Worm (Caenorhabditis elegans): ENCODE data around the gene sir-2.2.

sir-2.2 gene

DNA sequence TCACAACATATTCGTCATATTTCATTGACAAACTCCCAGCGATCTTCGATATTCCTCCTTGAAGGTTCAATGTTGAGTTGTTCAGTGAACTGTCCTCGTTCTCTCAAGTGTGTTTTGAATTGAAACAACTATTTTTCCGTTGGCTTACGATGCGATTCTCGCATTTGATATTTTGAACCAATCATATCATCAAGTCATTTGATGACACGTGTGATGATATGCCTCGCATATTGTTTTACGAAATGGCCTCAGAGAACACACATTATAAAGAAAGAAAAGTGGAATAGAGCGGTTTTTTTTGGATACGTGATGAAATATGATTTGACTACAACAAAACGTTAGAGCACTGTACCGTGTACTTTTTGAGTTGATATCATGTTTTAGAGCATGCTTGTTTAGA lies 20.6 kb downstream of the sir-2.2 start (continued):
- TF ChIP-seq zip-2 (tag; optimal IDR thresholded peaks at IDR 0.05) (no peak), mdt-29 (GFP tag; IDR thresholded peaks at IDR 0.05) (0 out of 2 replicates have a peak, but pooled peaks have one; percentile 29), nhr-42 (GFP tag; IDR thresholded peaks at IDR 0.05) (no peak), fkh-10 (GFP tag; optimal IDR thresholded peaks at IDR 0.05) (no peak), Y75B8A.6 (GFP tag; IDR thresholded peaks at IDR 0.05) (no peak), unc-130 (GFP tag; optimal IDR thresholded peaks at IDR 0.05) (no peak), lsy-2 (tag; optimal IDR thresholded peaks at IDR 0.05) (peak in 1 of 2 experiments; percentile 79), mep-1 (tag; optimal IDR thresholded peaks at IDR 0.05) (peak; percentile 79), zfp-2 (tag; optimal IDR thresholded peaks at IDR 0.05) (no peak), ces-1 (GFP tag; optimal IDR thresholded peaks at IDR 0.05) (no peak), D1046.2 (GFP tag; IDR thresholded peaks at IDR 0.05) (no peak), lin-1 (GFP tag; IDR thresholded peaks at IDR 0.05) (no peak), nhr-111 (GFP tag; optimal IDR thresholded peaks at IDR 0.05) (no peak), madf-5 (GFP tag; IDR thresholded peaks at IDR 0.05) (no peak), ceh-82 (tag; optimal IDR thresholded peaks at IDR 0.05) (no peak), snpc-4 (tag; optimal IDR thresholded peaks at IDR 0.05) (no peak), egl-27 (tag; optimal IDR thresholded peaks at IDR 0.05) (no peak), F44E2.7 (GFP tag; IDR thresholded peaks at IDR 0.05) (no peak), saeg-2 (GFP tag; IDR thresholded peaks at IDR 0.05) (no peak), lin-39 (tag; optimal IDR thresholded peaks at IDR 0.05) (no peak), dpl-1 (GFP tag; optimal IDR thresholded peaks at IDR 0.05) (peak; percentile 11), nhr-76 (tag; optimal IDR thresholded peaks at IDR 0.05) (no peak), nhr-237 (tag; optimal IDR thresholded peaks at IDR 0.05) (no peak), vab-7 (GFP tag; IDR thresholded peaks at IDR 0.05) (no peak), zag-1 (tag; optimal IDR thresholded peaks at IDR 0.05) (no peak), T20F7.1 (GFP tag; optimal IDR thresholded peaks at IDR 0.05) (peak; percentile 56), tag-97 (GFP tag; IDR thresholded peaks at IDR 0.05) (no peak), madf-9 (GFP tag; conservative IDR thresholded peaks at IDR 0.05) (no peak), lir-3 (tag; optimal IDR thresholded peaks at IDR 0.05) (no peak), mxl-2 (GFP tag; conservative IDR thresholded peaks at IDR 0.05) (0 out of 2 replicates have a peak, but pooled peaks have one; percentile 6), ZK546.5 (tag; optimal IDR thresholded peaks at IDR 0.05) (no peak), ctbp-1 (GFP tag; IDR thresholded peaks at IDR 0.05) (no peak), ceh-28 (tag; optimal IDR thresholded peaks at IDR 0.05) (no peak), ztf-7 (tag; optimal IDR thresholded peaks at IDR 0.05) (peak; percentile 94), ceh-20 (GFP tag; IDR thresholded peaks at IDR 0.05) (peak; percentile 66), snpc-1.2 (GFP tag; IDR thresholded peaks at IDR 0.05) (no peak), nhr-41 (GFP tag; IDR thresholded peaks at IDR 0.05) (no peak), spr-1 (tag; optimal IDR thresholded peaks at IDR 0.05) (no peak), daf-19 (GFP tag; conservative IDR thresholded peaks at IDR 0.05) (no peak), F10B5.3 (tag; optimal IDR thresholded peaks at IDR 0.05) (no peak), mes-2 (tag; optimal IDR thresholded peaks at IDR 0.05; ENCODE audit: poor library complexity, severe bottlenecking) (peak; percentile 41), pqm-1 (tag; optimal IDR thresholded peaks at IDR 0.05) (no peak), hlh-30 (tag; optimal IDR thresholded peaks at IDR 0.05; ENCODE audit: insufficient read depth) (peak; percentile 88), ceh-44 (GFP tag; IDR thresholded peaks at IDR 0.05) (no peak), rbr-2 (tag; optimal IDR thresholded peaks at IDR 0.05) (no peak), pha-4 (GFP tag; IDR thresholded peaks at IDR 0.05) (no peak), pha-4 (tag; optimal IDR thresholded peaks at IDR 0.05) (no peak), dve-1 (tag; optimal IDR thresholded peaks at IDR 0.05; ENCODE audit: insufficient read depth) (peak; percentile 88), ceh-62 (tag; optimal IDR thresholded peaks at IDR 0.05) (no peak), mxl-3 (GFP tag; optimal IDR thresholded peaks at IDR 0.05) (peak; percentile 98), gei-8 (GFP tag; optimal IDR thresholded peaks at IDR 0.05) (no peak), arid-1 (GFP tag; conservative IDR thresholded peaks at IDR 0.05) (no peak), zip-11 (GFP tag; IDR thresholded peaks at IDR 0.05) (no peak)
